Worm (Caenorhabditis elegans) whole organism, young adult: ENCODE results near the gene tbb-1.

Source experiments
- B0336.3 ChIP-seq: fragments of 200-800 bp; sonication (Bioruptor generic); IDR thresholded peaks from 2 replicates; pipeline ENCODE4 v1.3.6; 2022; ENCODE audit warnings: missing genetic modification characterization, missing compliant biosample characterization
- C06A6.2 ChIP-seq: fragments of 200-800 bp; sonication (Bioruptor generic); conservative IDR thresholded peaks from 2 replicates; pipeline ENCODE4 v1.3.6; 2022; ENCODE audit warnings: missing genetic modification characterization, missing compliant biosample characterization
- F22D6.2 ChIP-seq: sonication (generic microtip); optimal IDR thresholded peaks from 2 replicates; lab custom pipeline; 2016; ENCODE audit warnings: mild to moderate bottlenecking, missing genetic modification characterization, missing compliant biosample characterization
- K11D2.4 ChIP-seq: fragments of 200-800 bp; sonication (Bioruptor generic); IDR thresholded peaks from 2 replicates; pipeline ENCODE4 v1.3.6; 2022; ENCODE audit warnings: missing genetic modification reagents, missing genetic modification characterization, missing compliant biosample characterization
- Y56A3A.18 ChIP-seq: fragments of 200-800 bp; sonication (Bioruptor generic); IDR thresholded peaks from 2 replicates; pipeline ENCODE4 v1.3.6; 2022; ENCODE audit warnings: missing genetic modification reagents, missing genetic modification characterization, missing compliant biosample characterization
- attf-6 ChIP-seq: fragments of 200-800 bp; sonication (Bioruptor generic); IDR thresholded peaks from 2 replicates; pipeline ENCODE4 v1.3.6; 2022; ENCODE audit warnings: missing genetic modification reagents, missing genetic modification characterization, missing compliant biosample characterization
- let-607 ChIP-seq, 2 experiments: fragments of 200-800 bp in 1 of 2; sonication (Bioruptor generic) in 1 of 2; sonication (generic microtip) in 1 of 2; optimal IDR thresholded peaks; 2 replicates each; lab custom pipeline; 2016 to 2018; ENCODE audit warnings: mild to moderate bottlenecking in 2 of 2, missing compliant biosample characterization in 2 of 2, missing genetic modification characterization in 2 of 2, moderate library complexity in 2 of 2, missing genotype in 1 of 2
- rec-8 ChIP-seq, 2 experiments: sonication (generic microtip); optimal IDR thresholded peaks; 2 replicates each; lab custom pipeline; 2016; ENCODE audit warnings: mild to moderate bottlenecking in 2 of 2, missing genetic modification characterization in 2 of 2, missing genetic modification reagents in 2 of 2, missing genotype in 2 of 2, missing biosample characterization in 1 of 2, missing compliant biosample characterization in 1 of 2, moderate library complexity in 1 of 2

DNA sequence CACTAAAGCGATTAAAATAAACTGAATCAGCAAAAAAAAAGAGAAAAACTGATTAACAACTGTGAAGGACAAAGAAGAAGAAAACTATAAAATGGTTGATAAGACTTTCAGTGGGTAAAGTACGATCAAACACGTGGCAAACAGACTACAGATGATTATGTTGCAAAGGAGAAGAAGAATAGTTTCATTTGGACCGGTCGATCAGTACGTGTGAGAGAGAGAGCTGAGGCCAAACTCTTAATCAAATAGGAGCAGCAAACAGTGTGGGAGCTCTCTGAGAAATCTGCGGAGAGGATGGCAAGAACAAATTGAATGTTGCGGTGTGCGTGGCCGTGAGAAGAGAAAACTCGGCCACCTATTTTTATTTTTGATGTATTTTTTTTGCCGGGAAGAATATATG, 23.2 kb downstream of the tbb-1 start:
- TF ChIP-seq B0336.3 (no peak), Y56A3A.18 (GFP tag; lab: Robert Waterston, UW) (no peak), F22D6.2 (tag; lab: Kevin White, UChicago) (no peak), C06A6.2 (GFP tag; lab: Robert Waterston, UW) (no peak), K11D2.4 (no peak), rec-8 (tag; optimal IDR thresholded peaks at IDR 0.05; lab: Kevin White, UChicago) (no peak), let-607 (tag; optimal IDR thresholded peaks at IDR 0.05; lab: Kevin White, UChicago) (no peak), attf-6 (GFP tag; lab: Robert Waterston, UW) (no peak)
